Worm (Caenorhabditis elegans) whole organism, L2 larva: ENCODE results near the gene ssq-1.
"Not testable (repeated sequence)": the region's sequence is repeated elsewhere in the genome, so short reads cannot be mapped to it uniquely, and the experiment has no call there.

ENCODE experiments used
- C34F6.9 ChIP-seq: fragments of 150-350 bp; optimal IDR thresholded peaks from 2 replicates; lab custom pipeline; 2014; ENCODE audit warnings: missing biosample characterization, missing genetic modification characterization
- F13H6.1 ChIP-seq: sonication (generic microtip); optimal IDR thresholded peaks from 2 replicates; lab custom pipeline; 2016; ENCODE audit warnings: missing genetic modification characterization, missing compliant biosample characterization
- R02D3.7 ChIP-seq: fragments of 150-350 bp; optimal IDR thresholded peaks from 2 replicates; lab custom pipeline; 2014; ENCODE audit warnings: missing biosample characterization, missing genetic modification characterization
- Y55F3AM.14 ChIP-seq: fragments of 200-800 bp; sonication (Bioruptor generic); optimal IDR thresholded peaks from 2 replicates; lab custom pipeline; 2018; ENCODE audit warnings: mild to moderate bottlenecking, missing genetic modification characterization, missing compliant biosample characterization
- ZK546.5 ChIP-seq: sonication (generic microtip); optimal IDR thresholded peaks from 2 replicates; lab custom pipeline; 2017; ENCODE audit warnings: missing biosample characterization, missing genetic modification characterization
- aly-2 ChIP-seq: fragments of 150-350 bp; optimal IDR thresholded peaks from 2 replicates; lab custom pipeline; 2014; ENCODE audit warnings: missing biosample characterization, missing genetic modification characterization
- ama-1 ChIP-seq: fragments of 150-350 bp; optimal IDR thresholded peaks from 2 replicates; lab custom pipeline; 2018; ENCODE audit warnings: inconsistent platforms
- blmp-1 ChIP-seq: sonication (generic microtip); optimal IDR thresholded peaks from 2 replicates; lab custom pipeline; 2017; ENCODE audit warnings: missing genetic modification characterization, mild to moderate bottlenecking, missing compliant biosample characterization, antibody characterized with exemption, moderate library complexity; ENCODE audit not compliant: insufficient read depth
- ceh-16 ChIP-seq: fragments of 150-350 bp; optimal IDR thresholded peaks from 2 replicates; lab custom pipeline; 2014; ENCODE audit warnings: missing biosample characterization, missing genetic modification characterization
- ceh-82 ChIP-seq: fragments of 150-350 bp; optimal IDR thresholded peaks from 2 replicates; lab custom pipeline; 2014; ENCODE audit warnings: missing biosample characterization, missing genetic modification characterization
- crh-2 ChIP-seq: sonication (generic microtip); optimal IDR thresholded peaks from 2 replicates; lab custom pipeline; 2017; ENCODE audit warnings: missing biosample characterization, missing genetic modification characterization
- dmd-4 ChIP-seq: sonication (generic microtip); optimal IDR thresholded peaks from 2 replicates; lab custom pipeline; 2017; ENCODE audit warnings: missing biosample characterization, missing genetic modification characterization
- egl-27 ChIP-seq: sonication (generic microtip); optimal IDR thresholded peaks from 3 replicates; lab custom pipeline; 2017; ENCODE audit warnings: missing biosample characterization, missing genetic modification reagents, missing genetic modification characterization
- elt-1 ChIP-seq: fragments of 150-350 bp; optimal IDR thresholded peaks from 2 replicates; lab custom pipeline; 2014; ENCODE audit warnings: missing biosample characterization, missing genetic modification characterization
- fos-1 ChIP-seq: fragments of 150-350 bp; optimal IDR thresholded peaks from 2 replicates; lab custom pipeline; 2014; ENCODE audit warnings: missing biosample characterization, missing genetic modification characterization
- gmeb-1 ChIP-seq: fragments of 150-350 bp; optimal IDR thresholded peaks from 2 replicates; lab custom pipeline; 2014; ENCODE audit warnings: missing biosample characterization, missing genetic modification characterization
- lin-11 ChIP-seq: fragments of 150-350 bp; sonication (generic microtip); optimal IDR thresholded peaks from 2 replicates; lab custom pipeline; 2014; ENCODE audit warnings: missing biosample characterization, missing genetic modification characterization, inconsistent platforms, mixed read lengths
- lin-13 ChIP-seq: fragments of 150-350 bp; optimal IDR thresholded peaks from 2 replicates; lab custom pipeline; 2014; ENCODE audit warnings: missing biosample characterization, missing genetic modification reagents, missing genetic modification characterization
- lsy-2 ChIP-seq, 2 experiments: fragments of 150-350 bp in 1 of 2; sonication (generic microtip) in 1 of 2; optimal IDR thresholded peaks; 2 replicates each; lab custom pipeline; 2014 to 2017; ENCODE audit warnings: missing biosample characterization in 2 of 2, missing genetic modification characterization in 2 of 2
- nhr-10 ChIP-seq: sonication (generic microtip); optimal IDR thresholded peaks from 2 replicates; lab custom pipeline; 2017; ENCODE audit warnings: missing biosample characterization, missing genetic modification characterization
- nhr-11 ChIP-seq: fragments of 150-350 bp; optimal IDR thresholded peaks from 2 replicates; lab custom pipeline; 2014; ENCODE audit warnings: missing biosample characterization, missing genetic modification characterization
- nhr-12 ChIP-seq: fragments of 150-350 bp; optimal IDR thresholded peaks from 2 replicates; lab custom pipeline; 2014; ENCODE audit warnings: missing biosample characterization, missing genetic modification characterization
- nhr-129 ChIP-seq: fragments of 150-350 bp; optimal IDR thresholded peaks from 2 replicates; lab custom pipeline; 2014; ENCODE audit warnings: missing biosample characterization, missing genetic modification characterization
- nhr-21 ChIP-seq: fragments of 150-350 bp; optimal IDR thresholded peaks from 2 replicates; lab custom pipeline; 2014; ENCODE audit warnings: missing biosample characterization, missing genetic modification characterization
- nhr-23 ChIP-seq: fragments of 150-350 bp; optimal IDR thresholded peaks from 2 replicates; lab custom pipeline; 2014; ENCODE audit warnings: missing biosample characterization, missing genetic modification reagents, missing genetic modification characterization
- nhr-237 ChIP-seq: fragments of 150-350 bp; optimal IDR thresholded peaks from 2 replicates; lab custom pipeline; 2014; ENCODE audit warnings: missing biosample characterization, missing genetic modification characterization
- nhr-25 ChIP-seq: fragments of 150-350 bp; sonication (generic microtip); optimal IDR thresholded peaks from 3 replicates; lab custom pipeline; 2014; ENCODE audit warnings: missing biosample characterization, missing genetic modification characterization
- nhr-6 ChIP-seq: fragments of 150-350 bp; optimal IDR thresholded peaks from 2 replicates; lab custom pipeline; 2014; ENCODE audit warnings: missing biosample characterization, missing genetic modification characterization
- nhr-77 ChIP-seq: fragments of 150-350 bp; optimal IDR thresholded peaks from 2 replicates; lab custom pipeline; 2014; ENCODE audit warnings: missing biosample characterization, missing genetic modification characterization
- peb-1 ChIP-seq: fragments of 150-350 bp; optimal IDR thresholded peaks from 2 replicates; lab custom pipeline; 2014; ENCODE audit warnings: missing biosample characterization, missing genetic modification characterization
- sem-4 ChIP-seq: fragments of 150-350 bp; optimal IDR thresholded peaks from 2 replicates; lab custom pipeline; 2014; ENCODE audit warnings: missing biosample characterization, missing genetic modification reagents, missing genetic modification characterization
- skn-1 ChIP-seq: sonication (generic microtip); optimal IDR thresholded peaks from 2 replicates; lab custom pipeline; 2017; ENCODE audit warnings: missing biosample characterization, missing genetic modification characterization
- sma-3 ChIP-seq: sonication (generic microtip); optimal IDR thresholded peaks from 2 replicates; lab custom pipeline; 2016; ENCODE audit warnings: missing genetic modification reagents, missing genetic modification characterization, missing compliant biosample characterization
- unc-39 ChIP-seq: fragments of 150-350 bp; optimal IDR thresholded peaks from 2 replicates; lab custom pipeline; 2014; ENCODE audit warnings: missing biosample characterization, missing genetic modification characterization
- unc-62 ChIP-seq: fragments of 150-350 bp; optimal IDR thresholded peaks from 2 replicates; lab custom pipeline; 2014; ENCODE audit warnings: missing biosample characterization, missing genetic modification reagents, missing genetic modification characterization
- zag-1 ChIP-seq: fragments of 150-350 bp; optimal IDR thresholded peaks from 2 replicates; lab custom pipeline; 2014; ENCODE audit warnings: missing biosample characterization, missing genetic modification characterization
- ztf-1 ChIP-seq: fragments of 200-800 bp; sonication (Bioruptor generic); conservative IDR thresholded peaks from 2 replicates; pipeline ENCODE4 v1.3.6; 2022; ENCODE audit warnings: missing genetic modification characterization, missing compliant biosample characterization
- ztf-11 ChIP-seq: sonication (generic microtip); optimal IDR thresholded peaks from 2 replicates; lab custom pipeline; 2017; ENCODE audit warnings: missing biosample characterization, missing genetic modification characterization
- ztf-4 ChIP-seq: fragments of 150-350 bp; optimal IDR thresholded peaks from 2 replicates; lab custom pipeline; 2014; ENCODE audit warnings: missing biosample characterization, missing genetic modification characterization

Gene ssq-1

ce11 chrIV:9893649-9894048 lies 41.3 kb downstream of the ssq-1 start, which contains the start of gene sss-1:
sss-1 (minus strand) TSS chrIV:9893749.
- TF ChIP-seq ama-1; ztf-11; nhr-12 (tag; lab: Kevin White, UChicago): not testable (repeated sequence)

ce11 chrIV:9894331-9894730 lies 42.0 kb downstream of the ssq-1 start, which contains the start of gene msp-77:
msp-77 (plus strand) TSS chrIV:9894631.
- TF ChIP-seq lsy-2 (tag; optimal IDR thresholded peaks at IDR 0.05; lab: Kevin White, UChicago); sem-4 (tag; lab: Kevin White, UChicago); nhr-23 (tag; lab: Kevin White, UChicago): not testable (repeated sequence)
- TF ChIP-seq, all 48 proteins: peak for 0; not testable (repeated sequence) for 48

ce11 chrIV:9895088-9895487 lies 42.7 kb downstream of the ssq-1 start, which contains the start of gene ssp-32:
ssp-32 (plus strand) TSS chrIV:9895388.
- TF ChIP-seq fos-1 (tag; lab: Kevin White, UChicago) (no peak), ceh-82 (tag; lab: Kevin White, UChicago) (no peak), blmp-1 (tag; lab: Kevin White, UChicago) (no peak), dmd-4 (tag; lab: Kevin White, UChicago) (no peak), egl-27 (tag; lab: Kevin White, UChicago) (no peak), nhr-21 (no peak), sma-3 (no peak), ZK546.5 (no peak), sem-4 (tag; lab: Kevin White, UChicago) (no peak), unc-39 (tag; lab: Kevin White, UChicago) (no peak), peb-1 (no peak), ztf-1 (GFP tag; lab: Robert Waterston, UW) (no peak), nhr-25 (tag; lab: Kevin White, UChicago) (no peak), nhr-129 (no peak)

ce11 chrIV:9898712-9899111 lies 46.4 kb downstream of the ssq-1 start, which contains the start of gene tbc-3:
tbc-3 (plus strand) TSS chrIV:9899012.
- no peak for TF ChIP-seq nhr-6
- TF ChIP-seq ZK546.5, result no peak
- TF ChIP-seq nhr-12 (tag; lab: Kevin White, UChicago), result no peak
- TF ChIP-seq nhr-10 (tag; lab: Kevin White, UChicago), result no peak
- no peak for TF ChIP-seq egl-27 (tag; lab: Kevin White, UChicago)
- no peak for TF ChIP-seq unc-39 (tag; lab: Kevin White, UChicago)
- no peak for TF ChIP-seq nhr-237 (tag; lab: Kevin White, UChicago)
- no peak for TF ChIP-seq zag-1 (tag; lab: Kevin White, UChicago)
- TF ChIP-seq skn-1 (tag; lab: Kevin White, UChicago), result no peak
- no peak for TF ChIP-seq nhr-11 (tag; lab: Kevin White, UChicago)
- no peak for TF ChIP-seq gmeb-1 (tag; lab: Kevin White, UChicago)
- no peak for TF ChIP-seq lin-13
- TF ChIP-seq F13H6.1 (tag; lab: Kevin White, UChicago), result no peak
- TF ChIP-seq nhr-25 (tag; lab: Kevin White, UChicago), result no peak
- no peak for TF ChIP-seq blmp-1 (tag; lab: Kevin White, UChicago)
- TF ChIP-seq aly-2 (tag; lab: Kevin White, UChicago), result no peak
- TF ChIP-seq lsy-2 (tag; optimal IDR thresholded peaks at IDR 0.05; lab: Kevin White, UChicago), result no peak
- TF ChIP-seq ceh-16, result no peak
- TF ChIP-seq ztf-4 (tag; lab: Kevin White, UChicago), result no peak

- TF ChIP-seq C34F6.9 (tag; lab: Kevin White, UChicago), result peak; percentile 21
- TF ChIP-seq ceh-16, result no peak
- no peak for TF ChIP-seq lin-11 (tag; lab: Kevin White, UChicago)
- no peak for TF ChIP-seq ZK546.5
- no peak for TF ChIP-seq unc-39 (tag; lab: Kevin White, UChicago)
- TF ChIP-seq egl-27 (tag; lab: Kevin White, UChicago), result no peak
- no peak for TF ChIP-seq nhr-23 (tag; lab: Kevin White, UChicago)
- TF ChIP-seq nhr-129, result peak; percentile 34
- TF ChIP-seq unc-62 (GFP tag; lab: Kevin White, UChicago), result no peak
- no peak for TF ChIP-seq sem-4 (tag; lab: Kevin White, UChicago)
- TF ChIP-seq dmd-4 (tag; lab: Kevin White, UChicago), result no peak
- TF ChIP-seq peb-1, result no peak
- no peak for TF ChIP-seq ztf-4 (tag; lab: Kevin White, UChicago)
- TF ChIP-seq lsy-2 (tag; optimal IDR thresholded peaks at IDR 0.05; lab: Kevin White, UChicago), result no peak
- TF ChIP-seq nhr-77, result no peak
- no peak for TF ChIP-seq R02D3.7 (tag; lab: Kevin White, UChicago)
- no peak for TF ChIP-seq elt-1 (tag; lab: Kevin White, UChicago)
- no peak for TF ChIP-seq Y55F3AM.14 (GFP tag; lab: Kevin White, UChicago)
- peak; percentile 5 for TF ChIP-seq crh-2 (tag; lab: Kevin White, UChicago)
- no peak for TF ChIP-seq ztf-1 (GFP tag; lab: Robert Waterston, UW)
- no peak for TF ChIP-seq lin-13
- no peak for TF ChIP-seq nhr-11 (tag; lab: Kevin White, UChicago)
- no peak for TF ChIP-seq ama-1
These were observed 46.9 kb downstream of the ssq-1 start for ce11 chrIV:9899227-9899626.
